Worm (Caenorhabditis elegans): ENCODE data around the gene gar-1.

DNA sequence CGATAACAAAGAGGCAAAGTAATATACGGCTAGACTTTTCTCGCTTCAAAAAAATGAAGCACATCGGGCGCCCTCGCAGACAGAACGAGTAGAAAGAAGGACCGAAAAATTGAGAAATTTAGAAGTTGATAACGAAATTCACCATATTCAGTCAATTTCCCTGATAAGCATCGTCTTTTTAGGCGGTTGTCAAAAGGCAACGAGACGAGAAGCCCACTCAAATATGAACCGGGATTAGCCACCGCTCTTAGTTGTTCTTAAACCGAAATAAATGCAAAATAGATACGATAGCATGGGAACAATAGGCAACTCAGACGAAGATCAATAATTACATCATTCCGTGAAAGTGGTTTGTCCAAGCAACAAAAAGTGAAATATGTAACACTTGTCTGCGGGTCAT is 18.5 kb upstream of the gar-1 start:
- TF ChIP-seq ref-1 (GFP tag; conservative IDR thresholded peaks at IDR 0.05) (no peak), klf-2 (GFP tag; conservative IDR thresholded peaks at IDR 0.05) (no peak), med-1 (GFP tag; optimal IDR thresholded peaks at IDR 0.05; ENCODE audit: insufficient read depth) (no peak), flt-1 (GFP tag; IDR thresholded peaks at IDR 0.05) (no peak)

All from whole organism, midembryonic.